Fruit fly (Drosophila melanogaster) whole organism, pupa: ENCODE results near the gene Acbp3.
A peak's percentile ranks its signal among the peaks of the same experiment; 100 is the strongest.

ENCODE experiments used
- CG10348 ChIP-seq: fragments of 200-800 bp; sonication (Bioruptor generic); IDR thresholded peaks from 2 replicates; pipeline ENCODE4 v1.3.6; 2022; ENCODE audit warnings: missing biosample characterization, missing genetic modification characterization
- CG12605 ChIP-seq: fragments of 200-800 bp; sonication (Bioruptor generic); IDR thresholded peaks from 2 replicates; pipeline ENCODE4 v1.3.6; 2022; ENCODE audit warnings: missing biosample characterization, missing genetic modification characterization
- CG13204 ChIP-seq: fragments of 200-800 bp; sonication (Bioruptor generic); optimal IDR thresholded peaks from 2 replicates; lab custom pipeline; 2018; ENCODE audit warnings: missing biosample characterization, mild to moderate bottlenecking, missing genetic modification characterization, moderate library complexity
- CG14655 ChIP-seq: fragments of 200-800 bp; sonication (Bioruptor generic); optimal IDR thresholded peaks from 3 replicates; lab custom pipeline; 2017; ENCODE audit warnings: mild to moderate bottlenecking, missing biosample characterization, missing genetic modification reagents, missing genetic modification characterization
- CG15710 ChIP-seq: fragments of 200-800 bp; sonication (Bioruptor generic); optimal IDR thresholded peaks from 2 replicates; lab custom pipeline; 2018; ENCODE audit warnings: missing biosample characterization, mild to moderate bottlenecking, missing genetic modification characterization, moderate library complexity
- CG17806 ChIP-seq: fragments of 200-800 bp; sonication (Bioruptor generic); optimal IDR thresholded peaks from 2 replicates; lab custom pipeline; 2018; ENCODE audit warnings: missing biosample characterization, mild to moderate bottlenecking, missing genetic modification characterization, moderate library complexity
- CG32121 ChIP-seq: fragments of 200-800 bp; sonication (Bioruptor generic); IDR thresholded peaks from 2 replicates; pipeline ENCODE4 v1.3.6; 2022; ENCODE audit warnings: missing biosample characterization, missing genetic modification characterization
- CG34367 ChIP-seq: fragments of 200-800 bp; sonication (Bioruptor generic); optimal IDR thresholded peaks from 2 replicates; lab custom pipeline; 2018; ENCODE audit warnings: missing biosample characterization, mild to moderate bottlenecking, missing genetic modification characterization
- CG4496 ChIP-seq: fragments of 200-800 bp; sonication (Bioruptor generic); IDR thresholded peaks from 3 replicates; pipeline ENCODE4 v1.3.6; 2022; ENCODE audit warnings: missing biosample characterization, missing genetic modification characterization
- CG8159 ChIP-seq: fragments of 200-800 bp; sonication (Bioruptor generic); optimal IDR thresholded peaks from 3 replicates; lab custom pipeline; 2018; ENCODE audit warnings: missing biosample characterization, mild to moderate bottlenecking, missing genetic modification characterization, moderate library complexity
- CG8301 ChIP-seq: fragments of 200-800 bp; sonication (Bioruptor generic); optimal IDR thresholded peaks from 2 replicates; lab custom pipeline; 2018; ENCODE audit warnings: missing biosample characterization, mild to moderate bottlenecking, missing genetic modification characterization
- CG9948 ChIP-seq: fragments of 200-800 bp; sonication (Bioruptor generic); optimal IDR thresholded peaks from 2 replicates; lab custom pipeline; 2018; ENCODE audit warnings: missing biosample characterization, mild to moderate bottlenecking, missing genetic modification characterization, moderate library complexity
- D1 ChIP-seq: fragments of 200-800 bp; sonication (Bioruptor generic); optimal IDR thresholded peaks from 2 replicates; lab custom pipeline; 2018; ENCODE audit warnings: missing biosample characterization, mild to moderate bottlenecking, missing genetic modification characterization, moderate library complexity
- EcR ChIP-seq: fragments of 200-800 bp; sonication (Bioruptor generic); optimal IDR thresholded peaks from 3 replicates; lab custom pipeline; 2019; ENCODE audit warnings: missing biosample characterization, missing genetic modification characterization, mild to moderate bottlenecking, moderate library complexity, missing genetic modification reagents
- Ets98B ChIP-seq: fragments of 200-800 bp; sonication (Bioruptor generic); IDR thresholded peaks from 2 replicates; pipeline ENCODE4 v1.3.6; 2022; ENCODE audit warnings: missing biosample characterization, missing genetic modification characterization
- Pif1A ChIP-seq: fragments of 200-800 bp; sonication (Bioruptor generic); optimal IDR thresholded peaks from 3 replicates; lab custom pipeline; 2016; ENCODE audit warnings: missing biosample characterization, missing genetic modification characterization
- Pif1B ChIP-seq: fragments of 200-800 bp; sonication (Bioruptor generic); optimal IDR thresholded peaks from 3 replicates; lab custom pipeline; 2016; ENCODE audit warnings: missing biosample characterization, missing genetic modification characterization
- Snoo ChIP-seq: fragments of 200-800 bp; sonication (Bioruptor generic); optimal IDR thresholded peaks from 3 replicates; lab custom pipeline; 2017; ENCODE audit warnings: missing biosample characterization, mild to moderate bottlenecking, missing genetic modification characterization, inconsistent platforms
- fd96Ca ChIP-seq: fragments of 200-800 bp; sonication (Bioruptor generic); IDR thresholded peaks from 3 replicates; pipeline ENCODE4 v1.3.6; 2022; ENCODE audit warnings: missing biosample characterization, missing genetic modification characterization
- gl ChIP-seq: fragments of 200-800 bp; sonication (Bioruptor generic); optimal IDR thresholded peaks from 2 replicates; lab custom pipeline; 2018; ENCODE audit warnings: missing biosample characterization, mild to moderate bottlenecking, missing genetic modification characterization
- rn ChIP-seq: fragments of 200-800 bp; sonication (Bioruptor generic); IDR thresholded peaks from 2 replicates; pipeline ENCODE4 v1.3.6; 2022; ENCODE audit warnings: missing biosample characterization, missing genetic modification characterization

The Acbp3 gene

dm6 chr3L:7090764-7091163, 39.9 kb upstream of the Acbp3 start:
- TF ChIP-seq rn (GFP tag; lab: Robert Waterston, UW) = no peak
- no peak for TF ChIP-seq CG13204 (GFP tag; lab: Kevin White, UChicago)
- TF ChIP-seq CG32121 (GFP tag; lab: Robert Waterston, UW) = no peak
- TF ChIP-seq CG8159 (tag; lab: Kevin White, UChicago) = peak; percentile 55
- peak; percentile 10 for TF ChIP-seq CG14655 (GFP tag; lab: Kevin White, UChicago)
- TF ChIP-seq CG34367 = peak; percentile 1
- peak; percentile 28 for TF ChIP-seq D1 (tag; lab: Kevin White, UChicago)
- no peak for TF ChIP-seq EcR (GFP tag; lab: Kevin White, UChicago)
- TF ChIP-seq CG12605 (GFP tag; lab: Robert Waterston, UW) = no peak
- TF ChIP-seq Ets98B (GFP tag; lab: Robert Waterston, UW) = no peak
- TF ChIP-seq CG15710 (tag; lab: Kevin White, UChicago) = peak; percentile 7
- TF ChIP-seq Pif1B = no peak
- peak; percentile 11 for TF ChIP-seq CG8301 (tag; lab: Kevin White, UChicago)
- TF ChIP-seq Pif1A (GFP tag; lab: Kevin White, UChicago) = peak; percentile 45
- TF ChIP-seq fd96Ca (GFP tag; lab: Robert Waterston, UW) = no peak
- TF ChIP-seq CG10348 (GFP tag; lab: Robert Waterston, UW) = no peak
- TF ChIP-seq CG9948 (tag; lab: Kevin White, UChicago) = peak; percentile 44
- no peak for TF ChIP-seq gl (tag; lab: Kevin White, UChicago)
- TF ChIP-seq CG17806 (tag; lab: Kevin White, UChicago) = peak; percentile 47
- TF ChIP-seq CG4496 (GFP tag; lab: Robert Waterston, UW) = peak; percentile 26; the same call in 1 of the 3 replicates
- peak; percentile 5 for TF ChIP-seq Snoo

- TF ChIP-seq CG9948 (tag; lab: Kevin White, UChicago) (no peak), rn (GFP tag; lab: Robert Waterston, UW) (no peak), EcR (GFP tag; lab: Kevin White, UChicago) (no peak), CG17806 (tag; lab: Kevin White, UChicago) (no peak), CG34367 (no peak), Pif1A (GFP tag; lab: Kevin White, UChicago) (no peak), CG4496 (GFP tag; lab: Robert Waterston, UW) (no peak), CG12605 (GFP tag; lab: Robert Waterston, UW) (no peak), Pif1B (no peak), CG14655 (GFP tag; lab: Kevin White, UChicago) (no peak), Snoo (no peak), CG8301 (tag; lab: Kevin White, UChicago) (no peak), Ets98B (GFP tag; lab: Robert Waterston, UW) (no peak), CG15710 (tag; lab: Kevin White, UChicago) (no peak), gl (tag; lab: Kevin White, UChicago) (no peak), CG10348 (GFP tag; lab: Robert Waterston, UW) (no peak), D1 (tag; lab: Kevin White, UChicago) (no peak), CG32121 (GFP tag; lab: Robert Waterston, UW) (no peak)
These were observed 39.3 kb upstream of the Acbp3 start for dm6 chr3L:7091331-7091904.

- TF ChIP-seq CG34367 (no peak), Pif1B (no peak), gl (tag; lab: Kevin White, UChicago) (no peak), CG15710 (tag; lab: Kevin White, UChicago) (no peak), CG10348 (GFP tag; lab: Robert Waterston, UW) (no peak), CG8301 (tag; lab: Kevin White, UChicago) (no peak), EcR (GFP tag; lab: Kevin White, UChicago) (no peak), rn (GFP tag; lab: Robert Waterston, UW) (no peak), CG32121 (GFP tag; lab: Robert Waterston, UW) (no peak), Ets98B (GFP tag; lab: Robert Waterston, UW) (no peak), CG8159 (tag; lab: Kevin White, UChicago) (no peak)
- TF ChIP-seq, all 21 proteins: peak for 0
These were observed 37.8 kb upstream of the Acbp3 start, which contains the start of gene Cpr65Ec for dm6 chr3L:7092904-7093303. Gene Cpr65Ec, plus strand, starts transcription at chr3L:7093204.

- TF ChIP-seq Snoo (no peak), CG14655 (GFP tag; lab: Kevin White, UChicago) (no peak), CG34367 (no peak), fd96Ca (GFP tag; lab: Robert Waterston, UW) (no peak), CG9948 (tag; lab: Kevin White, UChicago) (no peak), Pif1B (no peak), CG12605 (GFP tag; lab: Robert Waterston, UW) (no peak), Ets98B (GFP tag; lab: Robert Waterston, UW) (no peak), CG32121 (GFP tag; lab: Robert Waterston, UW) (no peak), D1 (tag; lab: Kevin White, UChicago) (no peak), CG4496 (GFP tag; lab: Robert Waterston, UW) (no peak), gl (tag; lab: Kevin White, UChicago) (no peak), rn (GFP tag; lab: Robert Waterston, UW) (no peak)
These were observed 36.7 kb upstream of the Acbp3 start for dm6 chr3L:7094020-7094419.

dm6 chr3L:7094548-7095072, 36.1 kb upstream of the Acbp3 start, which contains the start of gene form3:
Gene form3, plus strand, starts transcription at chr3L:7094818.
- TF ChIP-seq Ets98B (GFP tag; lab: Robert Waterston, UW) = peak; percentile 37; the same call in 1 of the 2 replicates
- TF ChIP-seq Pif1A (GFP tag; lab: Kevin White, UChicago) = no peak
- TF ChIP-seq CG13204 (GFP tag; lab: Kevin White, UChicago) = peak; percentile 9
- no peak for TF ChIP-seq CG15710 (tag; lab: Kevin White, UChicago)
- 0 out of 3 replicates have a peak, but pooled peaks have one; percentile 9 for TF ChIP-seq fd96Ca (GFP tag; lab: Robert Waterston, UW)
- TF ChIP-seq Pif1B = no peak
